Worm (Caenorhabditis elegans) whole organism, L4 larva: ENCODE measurements around the gene srz-14.
A peak's percentile ranks its signal among the peaks of the same experiment; 100 is the strongest.

ENCODE experiments used
- F10B5.3 ChIP-seq: sonication (generic microtip); optimal IDR thresholded peaks from 2 replicates; lab custom pipeline; 2016; ENCODE audit warnings: mild to moderate bottlenecking, missing genetic modification characterization, missing compliant biosample characterization
- Y48G9A.11 ChIP-seq: fragments of 200-800 bp; sonication (Bioruptor generic); IDR thresholded peaks from 2 replicates; pipeline ENCODE4 v1.3.6; 2022; ENCODE audit warnings: missing genetic modification reagents, missing genetic modification characterization, missing compliant biosample characterization
- ZK337.2 ChIP-seq: fragments of 200-800 bp; sonication (Bioruptor generic); IDR thresholded peaks from 2 replicates; pipeline ENCODE4 v1.3.6; 2022; ENCODE audit warnings: missing genetic modification reagents, missing genetic modification characterization, missing compliant biosample characterization
- ZK546.5 ChIP-seq, 2 experiments: sonication (generic microtip); optimal IDR thresholded peaks; 2 replicates each; lab custom pipeline; 2017; ENCODE audit warnings: missing biosample characterization in 2 of 2, missing genetic modification characterization in 2 of 2
- aha-1 ChIP-seq: fragments of 150-350 bp; peaks from one replicate; lab custom pipeline; 2014; ENCODE audit warnings: missing biosample characterization, missing genetic modification characterization
- ama-1 ChIP-seq: fragments of 150-350 bp; optimal IDR thresholded peaks from 2 replicates; lab custom pipeline; 2014; ENCODE audit warnings: inconsistent platforms, mixed read lengths
- ceh-32 ChIP-seq: sonication (generic microtip); optimal IDR thresholded peaks from 2 replicates; lab custom pipeline; 2016; ENCODE audit warnings: mild to moderate bottlenecking, missing genetic modification characterization, missing compliant biosample characterization; ENCODE audit not compliant: poor library complexity
- ceh-82 ChIP-seq: sonication (generic microtip); optimal IDR thresholded peaks from 2 replicates; lab custom pipeline; 2017; ENCODE audit warnings: missing biosample characterization, missing genetic modification characterization
- dmd-6 ChIP-seq: fragments of 200-800 bp; sonication (Bioruptor generic); IDR thresholded peaks from 2 replicates; pipeline ENCODE4 v1.3.6; 2022; ENCODE audit warnings: missing genetic modification reagents, missing genetic modification characterization, missing compliant biosample characterization
- dmd-8 ChIP-seq: fragments of 200-800 bp; sonication (Bioruptor generic); IDR thresholded peaks from 2 replicates; pipeline ENCODE4 v1.3.6; 2022; ENCODE audit warnings: missing genetic modification characterization, missing compliant biosample characterization
- duxl-1 ChIP-seq: sonication (generic microtip); optimal IDR thresholded peaks from 2 replicates; lab custom pipeline; 2016; ENCODE audit warnings: mild to moderate bottlenecking, missing genetic modification characterization, moderate library complexity, missing compliant biosample characterization; ENCODE audit not compliant: poor library complexity
- dve-1 ChIP-seq: sonication (generic microtip); optimal IDR thresholded peaks from 2 replicates; lab custom pipeline; 2017; ENCODE audit warnings: antibody characterized with exemption, mild to moderate bottlenecking, missing genetic modification characterization, missing compliant biosample characterization; ENCODE audit not compliant: insufficient read depth
- fkh-10 ChIP-seq: fragments of 150-350 bp; optimal IDR thresholded peaks from 2 replicates; lab custom pipeline; 2014; ENCODE audit warnings: missing biosample characterization, missing genetic modification reagents, missing genetic modification characterization
- fos-1 ChIP-seq: fragments of 150-350 bp; optimal IDR thresholded peaks from 2 replicates; lab custom pipeline; 2014; ENCODE audit warnings: missing biosample characterization, missing genetic modification characterization
- hlh-11 ChIP-seq: fragments of 200-800 bp; sonication (Bioruptor generic); optimal IDR thresholded peaks from 2 replicates; lab custom pipeline; 2018; ENCODE audit warnings: mild to moderate bottlenecking, missing genetic modification characterization, missing compliant biosample characterization
- hmg-1.1 ChIP-seq: fragments of 200-800 bp; sonication (Bioruptor generic); IDR thresholded peaks from 2 replicates; pipeline ENCODE4 v1.3.6; 2022; ENCODE audit warnings: missing genetic modification reagents, missing genetic modification characterization, missing compliant biosample characterization
- lin-15B ChIP-seq: fragments of 150-350 bp; sonication (generic microtip); optimal IDR thresholded peaks from 3 replicates; lab custom pipeline; 2014; ENCODE audit warnings: missing biosample characterization, missing genetic modification characterization
- lin-29 ChIP-seq: fragments of 200-800 bp; sonication (Bioruptor generic); IDR thresholded peaks from 2 replicates; pipeline ENCODE4 v1.3.6; 2022; ENCODE audit warnings: missing genetic modification reagents, missing genetic modification characterization, missing compliant biosample characterization
- lin-38 ChIP-seq: fragments of 200-800 bp; sonication (Bioruptor generic); IDR thresholded peaks from 2 replicates; pipeline ENCODE4 v1.3.6; 2022; ENCODE audit warnings: missing genetic modification reagents, missing genetic modification characterization, missing compliant biosample characterization
- mep-1 ChIP-seq: fragments of 150-350 bp; sonication (generic microtip); optimal IDR thresholded peaks from 3 replicates; lab custom pipeline; 2014; ENCODE audit warnings: missing biosample characterization, missing genetic modification characterization
- mes-2 ChIP-seq: sonication (generic microtip); optimal IDR thresholded peaks from 2 replicates; lab custom pipeline; 2016; ENCODE audit warnings: missing genotype, mild to moderate bottlenecking, missing genetic modification characterization, missing compliant biosample characterization; ENCODE audit not compliant: poor library complexity, severe bottlenecking
- nhr-10 ChIP-seq: fragments of 150-350 bp; optimal IDR thresholded peaks from 2 replicates; lab custom pipeline; 2014; ENCODE audit warnings: missing biosample characterization, missing genetic modification characterization
- nhr-11 ChIP-seq: fragments of 150-350 bp; optimal IDR thresholded peaks from 2 replicates; lab custom pipeline; 2014; ENCODE audit warnings: missing biosample characterization, missing genetic modification characterization
- nhr-237 ChIP-seq: sonication (generic microtip); optimal IDR thresholded peaks from 2 replicates; lab custom pipeline; 2017; ENCODE audit warnings: missing biosample characterization, missing genetic modification characterization
- nhr-28 ChIP-seq: fragments of 150-350 bp; optimal IDR thresholded peaks from 2 replicates; lab custom pipeline; 2014; ENCODE audit warnings: missing biosample characterization, missing genetic modification characterization
- nhr-41 ChIP-seq: fragments of 200-800 bp; sonication (Bioruptor generic); IDR thresholded peaks from 2 replicates; pipeline ENCODE4 v1.3.6; 2022; ENCODE audit warnings: missing genetic modification reagents, missing genetic modification characterization, missing compliant biosample characterization
- nhr-6 ChIP-seq: fragments of 150-350 bp; optimal IDR thresholded peaks from 2 replicates; lab custom pipeline; 2014; ENCODE audit warnings: missing biosample characterization, missing genetic modification characterization
- nhr-76 ChIP-seq: fragments of 150-350 bp; optimal IDR thresholded peaks from 2 replicates; lab custom pipeline; 2014; ENCODE audit warnings: missing biosample characterization, missing genetic modification characterization
- nhr-77 ChIP-seq: fragments of 150-350 bp; optimal IDR thresholded peaks from 2 replicates; lab custom pipeline; 2014; ENCODE audit warnings: missing biosample characterization, missing genetic modification characterization
- pqm-1 ChIP-seq: sonication (generic microtip); optimal IDR thresholded peaks from 2 replicates; lab custom pipeline; 2017; ENCODE audit warnings: missing biosample characterization, missing genetic modification characterization
- sdz-12 ChIP-seq: fragments of 200-800 bp; sonication (Bioruptor generic); optimal IDR thresholded peaks from 2 replicates; lab custom pipeline; 2018; ENCODE audit warnings: mild to moderate bottlenecking, missing genetic modification characterization, missing compliant biosample characterization
- set-16 ChIP-seq: fragments of 200-800 bp; sonication (Bioruptor generic); IDR thresholded peaks from 2 replicates; pipeline ENCODE4 v1.3.6; 2022; ENCODE audit warnings: missing genetic modification reagents, missing genetic modification characterization, missing compliant biosample characterization
- snpc-1.2 ChIP-seq: fragments of 200-800 bp; sonication (Bioruptor generic); IDR thresholded peaks from 2 replicates; pipeline ENCODE4 v1.3.6; 2022; ENCODE audit warnings: missing genetic modification reagents, missing genetic modification characterization, missing compliant biosample characterization
- tag-97 ChIP-seq: fragments of 200-800 bp; sonication (Bioruptor generic); IDR thresholded peaks from 2 replicates; pipeline ENCODE4 v1.3.6; 2022; ENCODE audit warnings: missing genetic modification characterization, missing compliant biosample characterization
- unc-130 ChIP-seq: sonication (generic microtip); optimal IDR thresholded peaks from 2 replicates; lab custom pipeline; 2016; ENCODE audit warnings: missing genetic modification reagents, missing genetic modification characterization, missing compliant biosample characterization
- unc-62 ChIP-seq, 3 experiments: fragments of 150-350 bp in 1 of 3; sonication (generic microtip); optimal IDR thresholded peaks in 2 of 3; peaks in 1 of 3; 1 replicate in 1 of 3; 2 replicates in 2 of 3; lab custom pipeline; 2014 to 2017; ENCODE audit warnings: missing biosample characterization in 3 of 3, missing genetic modification characterization in 3 of 3, missing genetic modification reagents in 3 of 3, missing genotype in 1 of 3
- vab-7 ChIP-seq: fragments of 200-800 bp; sonication (Bioruptor generic); IDR thresholded peaks from 2 replicates; pipeline ENCODE4 v1.3.6; 2022; ENCODE audit warnings: missing genetic modification reagents, missing genetic modification characterization, missing compliant biosample characterization
- zag-1 ChIP-seq: fragments of 150-350 bp; optimal IDR thresholded peaks from 2 replicates; lab custom pipeline; 2014; ENCODE audit warnings: missing biosample characterization, missing genetic modification characterization
- zip-11 ChIP-seq: fragments of 200-800 bp; sonication (Bioruptor generic); IDR thresholded peaks from 2 replicates; pipeline ENCODE4 v1.3.6; 2022; ENCODE audit warnings: missing genetic modification characterization, missing compliant biosample characterization
- zip-2 ChIP-seq: fragments of 150-350 bp; optimal IDR thresholded peaks from 2 replicates; lab custom pipeline; 2014; ENCODE audit warnings: missing biosample characterization, missing genetic modification characterization

srz-14 gene

DNA sequence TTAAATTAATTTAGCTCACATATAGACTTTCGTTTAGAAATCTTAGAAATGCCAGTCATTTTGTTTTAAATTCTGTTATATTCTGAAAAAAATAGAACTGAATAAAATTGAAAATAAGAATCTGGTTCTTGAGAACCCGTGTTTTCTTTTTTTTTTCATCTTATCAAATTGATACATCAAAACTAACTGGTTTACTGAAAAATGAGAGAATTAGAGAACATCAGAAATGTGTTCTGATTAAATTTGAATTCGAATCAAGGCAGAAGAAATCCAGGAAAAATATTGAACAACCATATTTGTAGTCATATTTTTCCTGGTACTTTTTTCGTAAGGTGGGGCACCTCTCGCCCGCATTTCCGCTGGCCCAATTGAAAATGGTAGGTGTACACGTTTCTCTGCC, 35.1 kb downstream of the srz-14 start, which contains the start of gene F11A5.15:
Gene F11A5.15 (minus strand): TSS at position 101 of the 400 bp plus-strand sequence.
- no peak for TF ChIP-seq tag-97 (GFP tag; lab: Robert Waterston, UW)
- peak in 1 of 2 experiments; percentile 67 for TF ChIP-seq unc-62 (GFP tag; optimal IDR thresholded peaks at IDR 0.05 in 1 of 2; lab: Kevin White, UChicago)
- TF ChIP-seq unc-62 (tag; optimal IDR thresholded peaks at IDR 0.05; lab: Kevin White, UChicago): no peak
- TF ChIP-seq nhr-41 (GFP tag; lab: Robert Waterston, UW): no peak
- TF ChIP-seq aha-1 (tag; lab: Kevin White, UChicago): peak; percentile 87

DNA sequence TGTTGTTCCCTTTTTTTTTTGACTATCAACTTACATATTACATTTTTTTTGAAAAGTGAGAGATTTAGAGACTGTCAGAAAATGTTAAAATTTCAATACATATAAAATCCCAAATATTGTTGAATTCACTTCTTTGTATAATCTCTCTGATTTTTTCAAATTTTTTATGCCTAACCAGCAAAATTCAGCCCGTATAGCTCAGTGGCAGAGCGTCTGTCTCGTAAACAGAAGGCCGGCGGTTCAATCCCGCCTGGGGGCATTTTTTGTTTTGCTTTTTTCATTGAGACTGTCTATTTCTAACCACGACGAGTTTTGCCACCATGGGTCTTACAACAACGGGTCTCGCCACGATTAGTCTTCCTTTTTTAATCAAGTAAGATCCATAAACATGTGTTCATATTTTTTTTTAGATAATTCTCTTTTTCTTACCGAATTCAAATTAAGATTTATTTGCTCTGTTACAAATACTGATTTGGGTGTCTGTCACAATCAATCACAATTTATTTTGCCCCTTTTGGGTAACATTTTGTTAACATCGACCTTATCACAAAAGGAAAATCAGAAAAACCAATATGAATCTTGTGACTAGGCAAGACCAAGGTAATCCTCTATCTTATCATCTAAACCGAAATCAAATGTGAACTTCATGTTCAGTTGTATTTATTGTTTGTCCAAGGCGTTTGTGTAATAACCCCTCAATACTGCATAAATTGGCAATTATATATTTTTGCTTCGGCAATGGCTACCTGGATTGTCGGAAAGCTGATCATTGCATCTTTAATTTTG, 35.7 kb downstream of the srz-14 start, which contains the start of gene glc-1:
Gene glc-1 (plus strand): TSS at position 663 of the 786 bp plus-strand sequence.
- TF ChIP-seq nhr-76 (no peak), duxl-1 (tag; lab: Kevin White, UChicago) (no peak), ZK546.5 (tag; optimal IDR thresholded peaks at IDR 0.05; lab: Kevin White, UChicago) (no peak), nhr-28 (tag; lab: Kevin White, UChicago) (peak; percentile 30), ceh-82 (tag; lab: Kevin White, UChicago) (no peak), ama-1 (no peak), Y48G9A.11 (GFP tag; lab: Robert Waterston, UW) (no peak), fos-1 (tag; lab: Kevin White, UChicago) (no peak), dmd-6 (GFP tag; lab: Robert Waterston, UW) (peak; percentile 43; the same call in 1 of the 2 replicates), fkh-10 (GFP tag; lab: Kevin White, UChicago) (no peak), hlh-11 (tag; lab: Kevin White, UChicago) (no peak), nhr-10 (tag; lab: Kevin White, UChicago) (no peak), mes-2 (tag; lab: Kevin White, UChicago) (no peak), nhr-11 (tag; lab: Kevin White, UChicago) (no peak), pqm-1 (tag; lab: Kevin White, UChicago) (peak; percentile 56), ZK337.2 (GFP tag; lab: Robert Waterston, UW) (no peak), mep-1 (tag; lab: Kevin White, UChicago) (no peak), zip-2 (no peak), lin-29 (GFP tag; lab: Robert Waterston, UW) (no peak), vab-7 (GFP tag; lab: Robert Waterston, UW) (no peak), sdz-12 (no peak), lin-15B (no peak), nhr-237 (tag; lab: Kevin White, UChicago) (no peak), set-16 (GFP tag; lab: Robert Waterston, UW) (no peak), ceh-32 (tag; lab: Kevin White, UChicago) (no peak)

DNA sequence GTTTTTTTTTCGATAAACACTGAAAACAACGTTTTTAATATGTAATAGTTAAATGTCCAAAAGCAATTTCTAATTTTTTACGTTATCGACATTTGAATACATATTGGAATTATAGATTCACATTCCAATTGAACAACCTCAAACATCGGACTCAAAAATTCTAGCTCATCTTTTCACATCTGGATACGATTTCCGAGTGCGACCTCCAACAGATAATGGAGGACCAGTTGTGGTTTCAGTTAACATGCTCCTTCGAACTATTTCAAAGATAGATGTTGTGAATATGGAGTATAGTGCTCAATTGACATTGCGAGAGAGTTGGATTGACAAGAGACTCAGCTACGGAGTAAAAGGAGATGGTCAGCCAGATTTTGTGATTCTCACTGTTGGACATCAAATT, 36.6 kb downstream of the srz-14 start:
- TF ChIP-seq dmd-8 (GFP tag; lab: Robert Waterston, UW) (no peak), unc-62 (GFP tag; optimal IDR thresholded peaks at IDR 0.05 in 1 of 2; lab: Kevin White, UChicago) (peak in 1 of 2 experiments; percentile 93), unc-62 (tag; optimal IDR thresholded peaks at IDR 0.05; lab: Kevin White, UChicago) (no peak)

DNA sequence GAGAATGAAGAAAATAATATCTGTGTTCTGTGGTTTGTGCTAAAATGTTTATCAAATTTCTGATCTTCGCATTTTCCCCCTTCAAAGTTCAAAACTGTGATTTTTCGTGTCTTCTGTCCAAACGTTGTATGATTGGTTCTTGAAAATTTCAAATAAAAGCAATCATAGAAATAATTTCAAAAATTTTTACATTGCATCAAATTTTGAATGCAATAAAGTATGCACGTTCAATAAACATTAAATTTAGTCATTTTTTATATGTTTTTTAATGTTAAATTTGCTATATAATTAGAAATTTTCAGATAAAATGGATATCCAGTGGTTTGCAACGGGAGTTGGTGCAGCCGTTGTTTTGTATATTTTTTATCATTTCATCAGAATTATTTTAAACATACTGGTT, 40.6 kb downstream of the srz-14 start, which contains the start of gene stdh-2:
Gene stdh-2 (plus strand): TSS at position 301 of the 400 bp plus-strand sequence.
- TF ChIP-seq zag-1 (no peak), dmd-6 (GFP tag; lab: Robert Waterston, UW) (no peak), nhr-28 (tag; lab: Kevin White, UChicago) (peak; percentile 54)

- TF ChIP-seq Y48G9A.11 (GFP tag; lab: Robert Waterston, UW) (peak; percentile 47; the same call in 1 of the 2 replicates), unc-130 (GFP tag; lab: Kevin White, UChicago) (peak; percentile 12), ZK337.2 (GFP tag; lab: Robert Waterston, UW) (no peak), dve-1 (peak; percentile 18), nhr-28 (tag; lab: Kevin White, UChicago) (no peak), ama-1 (no peak), nhr-6 (tag; lab: Kevin White, UChicago) (no peak), nhr-77 (tag; lab: Kevin White, UChicago) (no peak), hmg-1.1 (no peak), F10B5.3 (tag; lab: Kevin White, UChicago) (no peak), tag-97 (GFP tag; lab: Robert Waterston, UW) (no peak), nhr-11 (tag; lab: Kevin White, UChicago) (no peak), snpc-1.2 (peak; percentile 65), lin-38 (peak; percentile 40; the same call in 1 of the 2 replicates), zip-11 (GFP tag; lab: Robert Waterston, UW) (no peak), nhr-10 (tag; lab: Kevin White, UChicago) (no peak), dmd-8 (GFP tag; lab: Robert Waterston, UW) (no peak)
Observed at ce11 chrV:16225524-16226116, 42.2 kb downstream of the srz-14 start.
